Worm (Caenorhabditis elegans) whole organism, L3 larva: ENCODE data around the gene F07H5.13.

Source experiments
- ZK546.5 ChIP-seq: sonication (generic microtip); optimal IDR thresholded peaks from 2 replicates; lab custom pipeline; 2017; ENCODE audit warnings: missing biosample characterization, missing genetic modification characterization
- aly-2 ChIP-seq: fragments of 150-350 bp; optimal IDR thresholded peaks from 2 replicates; lab custom pipeline; 2014; ENCODE audit warnings: missing biosample characterization, missing genetic modification characterization
- ama-1 ChIP-seq: fragments of 150-350 bp; optimal IDR thresholded peaks from 2 replicates; lab custom pipeline; 2018
- ceh-16 ChIP-seq: sonication (generic microtip); optimal IDR thresholded peaks from 2 replicates; lab custom pipeline; 2017; ENCODE audit warnings: missing biosample characterization, missing genetic modification characterization
- ceh-28 ChIP-seq: fragments of 150-350 bp; optimal IDR thresholded peaks from 2 replicates; lab custom pipeline; 2014; ENCODE audit warnings: missing biosample characterization, missing genetic modification reagents, missing genetic modification characterization
- ceh-82 ChIP-seq: fragments of 150-350 bp; optimal IDR thresholded peaks from 2 replicates; lab custom pipeline; 2014; ENCODE audit warnings: missing biosample characterization, missing genetic modification characterization
- ceh-9 ChIP-seq: sonication (generic microtip); optimal IDR thresholded peaks from 2 replicates; lab custom pipeline; 2018; ENCODE audit warnings: missing biosample characterization, missing genetic modification characterization
- daf-12 ChIP-seq: fragments of 150-350 bp; optimal IDR thresholded peaks from 2 replicates; lab custom pipeline; 2014; ENCODE audit warnings: missing biosample characterization, missing genetic modification reagents, missing genetic modification characterization
- egl-27 ChIP-seq: sonication (generic microtip); optimal IDR thresholded peaks from 4 replicates; lab custom pipeline; 2017; ENCODE audit warnings: missing biosample characterization, missing genetic modification reagents, missing genetic modification characterization
- egl-5 ChIP-seq: fragments of 150-350 bp; optimal IDR thresholded peaks from 2 replicates; lab custom pipeline; 2017; ENCODE audit warnings: missing biosample characterization, missing genetic modification reagents, missing genetic modification characterization, inconsistent platforms
- elt-1 ChIP-seq: fragments of 150-350 bp; optimal IDR thresholded peaks from 2 replicates; lab custom pipeline; 2014; ENCODE audit warnings: missing biosample characterization, missing genetic modification characterization
- elt-2 ChIP-seq: sonication (generic microtip); optimal IDR thresholded peaks from 2 replicates; lab custom pipeline; 2016; ENCODE audit warnings: missing genetic modification reagents, mild to moderate bottlenecking, missing genetic modification characterization, missing compliant biosample characterization
- elt-3 ChIP-seq, 3 experiments: fragments of 150-350 bp in 1 of 3; sonication (generic microtip) in 2 of 3; optimal IDR thresholded peaks; 2 replicates in 2 of 3; 4 replicates in 1 of 3; lab custom pipeline; 2014 to 2017; ENCODE audit warnings: missing biosample characterization in 3 of 3, missing genetic modification characterization in 3 of 3
- eor-1 ChIP-seq, 2 experiments: fragments of 150-350 bp; optimal IDR thresholded peaks; 2 replicates each; lab custom pipeline; 2014 to 2018; ENCODE audit warnings: missing biosample characterization in 2 of 2, missing genetic modification characterization in 2 of 2
- fkh-10 ChIP-seq: sonication (generic microtip); optimal IDR thresholded peaks from 2 replicates; lab custom pipeline; 2017; ENCODE audit warnings: missing biosample characterization, missing genetic modification reagents, missing genetic modification characterization
- fos-1 ChIP-seq: fragments of 150-350 bp; optimal IDR thresholded peaks from 2 replicates; lab custom pipeline; 2014; ENCODE audit warnings: missing biosample characterization, missing genetic modification characterization
- hmg-11 ChIP-seq: sonication (generic microtip); optimal IDR thresholded peaks from 2 replicates; lab custom pipeline; 2016; ENCODE audit warnings: missing genetic modification characterization, missing compliant biosample characterization
- jun-1 ChIP-seq: fragments of 150-350 bp; optimal IDR thresholded peaks from 2 replicates; lab custom pipeline; 2014; ENCODE audit warnings: missing biosample characterization, missing genetic modification reagents, missing genetic modification characterization
- lin-15B ChIP-seq: fragments of 150-350 bp; optimal IDR thresholded peaks from 2 replicates; lab custom pipeline; 2014; ENCODE audit warnings: missing biosample characterization, missing genetic modification characterization
- lin-39 ChIP-seq: fragments of 150-350 bp; optimal IDR thresholded peaks from 2 replicates; lab custom pipeline; 2018; ENCODE audit warnings: missing biosample characterization, missing genetic modification reagents, missing genetic modification characterization
- mdl-1 ChIP-seq: fragments of 150-350 bp; optimal IDR thresholded peaks from 2 replicates; lab custom pipeline; 2014; ENCODE audit warnings: missing biosample characterization, missing genetic modification characterization
- mml-1 ChIP-seq: fragments of 150-350 bp; sonication (generic microtip); optimal IDR thresholded peaks from 3 replicates; lab custom pipeline; 2014; ENCODE audit warnings: missing biosample characterization, missing genetic modification characterization
- nfya-1 ChIP-seq: sonication (generic microtip); optimal IDR thresholded peaks from 2 replicates; lab custom pipeline; 2017; ENCODE audit warnings: missing genetic modification characterization, mild to moderate bottlenecking, missing compliant biosample characterization, antibody characterized with exemption, moderate library complexity; ENCODE audit not compliant: insufficient read depth
- nhr-11 ChIP-seq: fragments of 150-350 bp; optimal IDR thresholded peaks from 2 replicates; lab custom pipeline; 2014; ENCODE audit warnings: missing biosample characterization, missing genetic modification characterization
- nhr-12 ChIP-seq: fragments of 150-350 bp; optimal IDR thresholded peaks from 2 replicates; lab custom pipeline; 2014; ENCODE audit warnings: missing biosample characterization, missing genetic modification characterization
- nhr-23 ChIP-seq: fragments of 150-350 bp; optimal IDR thresholded peaks from 2 replicates; lab custom pipeline; 2014; ENCODE audit warnings: missing biosample characterization, missing genetic modification reagents, missing genetic modification characterization
- nhr-237 ChIP-seq: fragments of 150-350 bp; optimal IDR thresholded peaks from 2 replicates; lab custom pipeline; 2014; ENCODE audit warnings: missing biosample characterization, missing genetic modification characterization
- nhr-25 ChIP-seq: sonication (generic microtip); optimal IDR thresholded peaks from 2 replicates; lab custom pipeline; 2017; ENCODE audit warnings: missing biosample characterization, missing genetic modification characterization
- nhr-43 ChIP-seq: sonication (generic microtip); optimal IDR thresholded peaks from 2 replicates; lab custom pipeline; 2016; ENCODE audit warnings: mild to moderate bottlenecking, missing genetic modification characterization, missing compliant biosample characterization; ENCODE audit not compliant: poor library complexity, severe bottlenecking
- nhr-67 ChIP-seq: fragments of 150-350 bp; optimal IDR thresholded peaks from 2 replicates; lab custom pipeline; 2014; ENCODE audit warnings: missing biosample characterization, missing genetic modification characterization
- nhr-76 ChIP-seq: fragments of 150-350 bp; sonication (generic microtip); optimal IDR thresholded peaks from 5 replicates; lab custom pipeline; 2014; ENCODE audit warnings: missing biosample characterization, missing genetic modification characterization
- nhr-77 ChIP-seq: fragments of 150-350 bp; optimal IDR thresholded peaks from 2 replicates; lab custom pipeline; 2014; ENCODE audit warnings: missing biosample characterization, missing genetic modification characterization
- pha-4 ChIP-seq: fragments of 150-350 bp; optimal IDR thresholded peaks from 2 replicates; lab custom pipeline; 2014; ENCODE audit warnings: missing biosample characterization, missing genetic modification reagents, missing genetic modification characterization
- pqm-1 ChIP-seq: fragments of 150-350 bp; optimal IDR thresholded peaks from 2 replicates; lab custom pipeline; 2017; ENCODE audit warnings: missing biosample characterization, missing genetic modification characterization, inconsistent platforms
- sea-2 ChIP-seq: fragments of 150-350 bp; sonication (generic microtip); optimal IDR thresholded peaks from 4 replicates; lab custom pipeline; 2014; ENCODE audit warnings: missing biosample characterization, missing genetic modification reagents, missing genetic modification characterization
- skn-1 ChIP-seq: fragments of 150-350 bp; optimal IDR thresholded peaks from 2 replicates; lab custom pipeline; 2014; ENCODE audit warnings: missing biosample characterization, missing genetic modification characterization
- snpc-4 ChIP-seq: fragments of 150-350 bp; optimal IDR thresholded peaks from 2 replicates; lab custom pipeline; 2014; ENCODE audit warnings: missing biosample characterization, missing genetic modification characterization
- tbx-2 ChIP-seq: sonication (generic microtip); optimal IDR thresholded peaks from 2 replicates; lab custom pipeline; 2016; ENCODE audit warnings: mild to moderate bottlenecking, missing genetic modification characterization, missing compliant biosample characterization
- unc-62 ChIP-seq: fragments of 150-350 bp; sonication (generic microtip); optimal IDR thresholded peaks from 4 replicates; lab custom pipeline; 2014; ENCODE audit warnings: missing biosample characterization, missing genetic modification reagents, missing genetic modification characterization
- zag-1 ChIP-seq: fragments of 150-350 bp; optimal IDR thresholded peaks from 2 replicates; lab custom pipeline; 2014; ENCODE audit warnings: missing biosample characterization, missing genetic modification characterization
- ztf-11 ChIP-seq: fragments of 150-350 bp; optimal IDR thresholded peaks from 2 replicates; lab custom pipeline; 2014; ENCODE audit warnings: missing biosample characterization, missing genetic modification characterization
- ztf-4 ChIP-seq: fragments of 150-350 bp; optimal IDR thresholded peaks from 2 replicates; lab custom pipeline; 2014; ENCODE audit warnings: missing biosample characterization, missing genetic modification characterization

The F07H5.13 gene

DNA sequence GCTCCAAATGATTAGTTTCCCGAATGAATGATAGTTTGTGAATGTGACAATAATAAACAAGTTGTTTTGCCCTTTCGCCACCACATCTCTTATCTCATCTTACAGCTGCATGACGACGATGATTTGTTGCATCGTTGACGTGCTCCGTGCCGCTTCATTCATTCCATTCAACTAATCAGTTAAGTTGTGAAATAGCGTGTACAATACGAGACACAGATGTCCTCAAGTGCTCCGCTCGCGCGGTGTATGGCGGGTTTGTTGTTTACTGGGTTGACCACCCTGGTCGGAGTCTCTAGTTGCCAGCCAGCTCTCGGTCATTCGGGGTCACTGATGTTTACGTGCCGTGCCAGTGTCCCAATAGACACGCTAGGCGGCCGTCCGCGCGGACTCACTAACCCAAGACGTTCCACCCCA, 42.4 kb upstream of the F07H5.13 start:
- no peak for TF ChIP-seq fos-1
- peak; percentile 19 for TF ChIP-seq elt-2 (tag; lab: Kevin White, UChicago)
- no peak for TF ChIP-seq nfya-1 (tag; lab: Kevin White, UChicago)
- no peak for TF ChIP-seq lin-39 (tag; lab: Kevin White, UChicago)
- no peak for TF ChIP-seq fkh-10 (GFP tag; lab: Kevin White, UChicago)
- TF ChIP-seq ama-1 (lab: Kevin White, UChicago): no peak
- no peak for TF ChIP-seq hmg-11 (tag; lab: Kevin White, UChicago)
- no peak for TF ChIP-seq ZK546.5
- TF ChIP-seq nhr-12: no peak
- no peak for TF ChIP-seq snpc-4 (tag; lab: Kevin White, UChicago)
- TF ChIP-seq nhr-23 (tag; lab: Kevin White, UChicago): no peak
- TF ChIP-seq nhr-237 (tag; lab: Kevin White, UChicago): no peak
- TF ChIP-seq egl-5: no peak
- peak; percentile 57 for TF ChIP-seq pha-4
- TF ChIP-seq nhr-76 (tag; lab: Kevin White, UChicago): no peak
- TF ChIP-seq nhr-77 (tag; lab: Kevin White, UChicago): no peak
- no peak for TF ChIP-seq ceh-28 (tag; lab: Kevin White, UChicago)
- no peak for TF ChIP-seq sea-2 (GFP tag; lab: Kevin White, UChicago)
- no peak for TF ChIP-seq aly-2 (tag; lab: Kevin White, UChicago)
- no peak for TF ChIP-seq jun-1 (tag; lab: Kevin White, UChicago)
- no peak for TF ChIP-seq zag-1
- no peak for TF ChIP-seq nhr-67 (tag; lab: Kevin White, UChicago)
- peak; percentile 73 for TF ChIP-seq pqm-1

DNA sequence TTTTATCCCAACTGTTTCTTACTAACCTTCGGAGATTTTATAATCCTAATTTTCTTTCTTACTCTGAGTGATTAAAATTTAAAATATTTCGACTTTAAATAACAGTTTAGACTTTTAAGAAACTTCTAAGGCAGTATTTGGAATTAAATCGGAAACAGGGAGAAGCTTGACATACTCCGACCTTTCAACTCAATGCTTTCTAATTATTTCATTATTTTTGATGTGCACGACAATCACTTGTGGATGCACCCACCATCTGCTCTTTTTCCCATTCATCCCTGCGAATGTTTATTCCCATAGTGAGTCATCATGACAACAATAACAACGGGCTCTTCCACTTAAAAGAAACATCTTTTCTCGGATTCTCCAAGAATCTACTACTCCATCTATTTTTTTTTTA, 41.7 kb upstream of the F07H5.13 start:
- no peak for TF ChIP-seq egl-27 (tag; lab: Kevin White, UChicago)
- TF ChIP-seq tbx-2: no peak
- TF ChIP-seq nhr-67 (tag; lab: Kevin White, UChicago): no peak
- TF ChIP-seq eor-1 (tag; optimal IDR thresholded peaks at IDR 0.05; lab: Kevin White, UChicago): no peak

- TF ChIP-seq nhr-25 (tag; lab: Kevin White, UChicago) (peak; percentile 34), nhr-43 (tag; lab: Kevin White, UChicago) (peak; percentile 24), nhr-23 (tag; lab: Kevin White, UChicago) (peak; percentile 35), skn-1 (tag; lab: Kevin White, UChicago) (no peak)
These were observed 41.3 kb upstream of the F07H5.13 start for ce11 chrII:8749084-8749483.

- TF ChIP-seq mdl-1 (tag; lab: Kevin White, UChicago): no peak
- TF ChIP-seq nhr-23 (tag; lab: Kevin White, UChicago): peak; percentile 13
- no peak for TF ChIP-seq jun-1 (tag; lab: Kevin White, UChicago)
- TF ChIP-seq daf-12 (tag; lab: Kevin White, UChicago): no peak
- no peak for TF ChIP-seq egl-5
- TF ChIP-seq tbx-2: no peak
- TF ChIP-seq egl-27 (tag; lab: Kevin White, UChicago): no peak
- TF ChIP-seq nhr-12: no peak
- TF ChIP-seq aly-2 (tag; lab: Kevin White, UChicago): no peak
- TF ChIP-seq sea-2 (GFP tag; lab: Kevin White, UChicago): no peak
- no peak for TF ChIP-seq fos-1
- TF ChIP-seq elt-1 (tag; lab: Kevin White, UChicago): peak; percentile 79
- no peak for TF ChIP-seq ceh-9 (tag; lab: Kevin White, UChicago)
These were observed 40.3 kb upstream of the F07H5.13 start for ce11 chrII:8750056-8750455.

DNA sequence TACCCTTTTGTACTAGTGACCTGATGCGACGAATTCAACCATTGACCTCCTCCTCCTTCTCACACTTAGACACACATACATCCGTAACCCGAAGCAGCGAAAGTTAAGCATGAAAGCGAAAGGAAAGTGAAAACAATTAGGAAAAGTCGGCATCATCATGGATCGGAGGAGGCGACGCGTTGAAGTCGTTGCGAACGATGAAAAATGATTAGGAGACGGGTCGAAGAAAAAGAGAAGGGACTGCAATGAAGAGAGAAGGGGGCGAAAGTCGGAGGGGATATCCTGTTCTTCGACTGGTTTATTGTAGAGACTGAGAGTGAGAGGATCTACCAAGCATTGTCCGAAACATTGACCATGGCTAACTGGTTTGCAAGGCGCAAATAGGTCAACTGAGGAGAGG, 39.3 kb upstream of the F07H5.13 start:
- TF ChIP-seq aly-2 (tag; lab: Kevin White, UChicago) (no peak), sea-2 (GFP tag; lab: Kevin White, UChicago) (no peak), egl-5 (no peak), ceh-16 (tag; lab: Kevin White, UChicago) (no peak), ztf-11 (tag; lab: Kevin White, UChicago) (no peak), mdl-1 (tag; lab: Kevin White, UChicago) (no peak), jun-1 (tag; lab: Kevin White, UChicago) (no peak), lin-15B (tag; lab: Kevin White, UChicago) (no peak), ceh-82 (tag; lab: Kevin White, UChicago) (no peak), unc-62 (GFP tag; lab: Kevin White, UChicago) (no peak), nfya-1 (tag; lab: Kevin White, UChicago) (no peak), fkh-10 (GFP tag; lab: Kevin White, UChicago) (no peak), nhr-67 (tag; lab: Kevin White, UChicago) (no peak), nhr-25 (tag; lab: Kevin White, UChicago) (peak; percentile 81), fos-1 (peak; percentile 38), mml-1 (no peak), elt-3 (tag; optimal IDR thresholded peaks at IDR 0.05; lab: Kevin White, UChicago) (peak in 1 of 3 experiments; percentile 54), nhr-23 (tag; lab: Kevin White, UChicago) (peak; percentile 97), lin-39 (tag; lab: Kevin White, UChicago) (no peak), eor-1 (tag; optimal IDR thresholded peaks at IDR 0.05; lab: Kevin White, UChicago) (no peak), nhr-12 (no peak), ama-1 (lab: Kevin White, UChicago) (no peak), ceh-28 (tag; lab: Kevin White, UChicago) (no peak), zag-1 (no peak), elt-2 (tag; lab: Kevin White, UChicago) (no peak), ztf-4 (tag; lab: Kevin White, UChicago) (no peak), skn-1 (tag; lab: Kevin White, UChicago) (no peak), elt-1 (tag; lab: Kevin White, UChicago) (no peak), nhr-11 (tag; lab: Kevin White, UChicago) (no peak), nhr-43 (tag; lab: Kevin White, UChicago) (peak; percentile 66), daf-12 (tag; lab: Kevin White, UChicago) (no peak)
